Worm (Caenorhabditis elegans): ENCODE measurements around the gene F56A11.5.

DNA sequence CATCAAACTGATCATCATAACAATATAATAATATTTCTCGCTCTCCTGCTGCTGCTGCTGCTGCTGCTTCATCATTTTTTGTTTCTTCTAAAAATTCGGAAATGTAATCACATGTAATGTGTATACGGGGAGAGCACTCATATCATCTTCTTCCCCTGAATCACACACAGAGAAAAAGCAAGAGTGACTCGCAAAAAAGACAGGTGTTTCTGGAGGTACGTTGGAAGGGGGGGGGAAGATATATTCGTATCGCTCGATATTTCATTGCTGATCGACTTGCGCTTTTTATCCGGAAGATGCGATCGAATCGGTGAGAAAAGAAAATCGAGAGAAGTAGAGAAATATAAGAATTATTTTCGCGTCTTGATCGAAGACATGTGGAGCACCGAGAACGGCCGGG, 37.0 kb upstream of the F56A11.5 start:
- TF ChIP-seq nhr-6 (tag; optimal IDR thresholded peaks at IDR 0.05), result no peak
- TF ChIP-seq egl-27 (tag; optimal IDR thresholded peaks at IDR 0.05), result no peak
- no peak for TF ChIP-seq ama-1 (optimal IDR thresholded peaks at IDR 0.05)
- no peak for TF ChIP-seq nhr-23 (tag; optimal IDR thresholded peaks at IDR 0.05)
- no peak for TF ChIP-seq alr-1 (tag; optimal IDR thresholded peaks at IDR 0.05)

Measured in whole organism, L2 larva.